Fruit fly (Drosophila melanogaster) whole organism, embryonic: ENCODE data around the gene CG5191.

Experiments used
- ATbp ChIP-seq: fragments of 200-800 bp; sonication (Bioruptor generic); optimal IDR thresholded peaks from 2 replicates; lab custom pipeline; 2017; ENCODE audit warnings: missing biosample characterization, mild to moderate bottlenecking, missing genetic modification characterization, missing genetic modification reagents
- Adf1 ChIP-seq: fragments of 200-800 bp; sonication (Bioruptor generic); IDR thresholded peaks from 2 replicates; pipeline ENCODE4 v1.3.6; 2022; ENCODE audit warnings: missing biosample characterization, missing genetic modification characterization
- Bdp1 ChIP-seq: fragments of 200-800 bp; sonication (Bioruptor generic); optimal IDR thresholded peaks from 3 replicates; lab custom pipeline; 2016; ENCODE audit warnings: missing biosample characterization, missing genetic modification characterization
- CG10209 ChIP-seq: fragments of 200-800 bp; sonication (Bioruptor generic); optimal IDR thresholded peaks from 3 replicates; lab custom pipeline; 2017; ENCODE audit warnings: missing biosample characterization, mild to moderate bottlenecking, missing genetic modification characterization, missing genetic modification reagents
- CG10431 ChIP-seq: fragments of 200-800 bp; sonication (Bioruptor generic); optimal IDR thresholded peaks from 3 replicates; lab custom pipeline; 2018; ENCODE audit warnings: missing biosample characterization, mild to moderate bottlenecking, missing genetic modification characterization
- CG15269 ChIP-seq: fragments of 200-800 bp; sonication (Bioruptor generic); optimal IDR thresholded peaks from 2 replicates; lab custom pipeline; 2018; ENCODE audit warnings: missing biosample characterization, mild to moderate bottlenecking, missing genetic modification characterization, moderate library complexity
- CG15514 ChIP-seq: fragments of 200-800 bp; sonication (Bioruptor generic); optimal IDR thresholded peaks from 3 replicates; lab custom pipeline; 2017; ENCODE audit warnings: missing biosample characterization, missing genetic modification characterization, mild to moderate bottlenecking, moderate library complexity, missing genetic modification reagents
- CG17612 ChIP-seq: fragments of 200-800 bp; sonication (Bioruptor generic); IDR thresholded peaks from 2 replicates; pipeline ENCODE4 v1.3.6; 2022; ENCODE audit warnings: missing biosample characterization, missing genetic modification characterization
- CG1792 ChIP-seq: fragments of 200-800 bp; sonication (Bioruptor generic); optimal IDR thresholded peaks from 2 replicates; lab custom pipeline; 2016; ENCODE audit warnings: missing biosample characterization, missing genetic modification characterization
- CG2202 ChIP-seq: fragments of 200-800 bp; sonication (Bioruptor generic); optimal IDR thresholded peaks from 2 replicates; lab custom pipeline; 2018; ENCODE audit warnings: missing biosample characterization, mild to moderate bottlenecking, missing genetic modification characterization
- CG30020 ChIP-seq: fragments of 200-800 bp; optimal IDR thresholded peaks from 2 replicates; lab custom pipeline; 2019; ENCODE audit warnings: missing biosample characterization, mild to moderate bottlenecking, missing genetic modification characterization, moderate library complexity
- CG3847 ChIP-seq: fragments of 200-800 bp; sonication (Bioruptor generic); IDR thresholded peaks from 2 replicates; pipeline ENCODE4 v1.3.6; 2022; ENCODE audit warnings: missing biosample characterization, missing genetic modification characterization
- CG6791 ChIP-seq: fragments of 200-800 bp; sonication (Bioruptor generic); IDR thresholded peaks from 3 replicates; pipeline ENCODE4 v1.3.6; 2022; ENCODE audit warnings: missing biosample characterization, missing genetic modification characterization; ENCODE audit not compliant: partially characterized antibody
- CG6854 ChIP-seq: fragments of 200-800 bp; sonication (Bioruptor generic); optimal IDR thresholded peaks from 3 replicates; lab custom pipeline; 2017; ENCODE audit warnings: missing biosample characterization, mild to moderate bottlenecking, missing genetic modification characterization
- CG7556 ChIP-seq: fragments of 200-800 bp; sonication (Bioruptor generic); optimal IDR thresholded peaks from 2 replicates; lab custom pipeline; 2017; ENCODE audit warnings: missing biosample characterization, mild to moderate bottlenecking, missing genetic modification characterization
- CG8281 ChIP-seq: fragments of 200-800 bp; sonication (Bioruptor generic); optimal IDR thresholded peaks from 2 replicates; lab custom pipeline; 2018; ENCODE audit warnings: missing biosample characterization, mild to moderate bottlenecking, missing genetic modification characterization, moderate library complexity
- CG9727 ChIP-seq: fragments of 200-800 bp; sonication (Bioruptor generic); optimal IDR thresholded peaks from 3 replicates; lab custom pipeline; 2017; ENCODE audit warnings: missing biosample characterization, mild to moderate bottlenecking, missing genetic modification characterization
- CG9817 ChIP-seq: fragments of 200-800 bp; sonication (Bioruptor generic); optimal IDR thresholded peaks from 2 replicates; lab custom pipeline; 2018; ENCODE audit warnings: missing biosample characterization, mild to moderate bottlenecking, missing genetic modification characterization, moderate library complexity
- CTCF ChIP-seq: fragments of 200-800 bp; sonication (Bioruptor generic); optimal IDR thresholded peaks from 2 replicates; lab custom pipeline; 2017; ENCODE audit warnings: missing biosample characterization, mild to moderate bottlenecking, missing genetic modification characterization, moderate library complexity
- D19B ChIP-seq: fragments of 200-800 bp; sonication (Bioruptor generic); optimal IDR thresholded peaks from 2 replicates; lab custom pipeline; 2017; ENCODE audit warnings: missing biosample characterization, mild to moderate bottlenecking, missing genetic modification characterization
- Fer3 ChIP-seq: fragments of 200-800 bp; sonication (Bioruptor generic); optimal IDR thresholded peaks from 2 replicates; lab custom pipeline; 2018; ENCODE audit warnings: missing biosample characterization, mild to moderate bottlenecking, missing genetic modification characterization, moderate library complexity
- HHEX ChIP-seq: fragments of 200-800 bp; sonication (Bioruptor generic); optimal IDR thresholded peaks from 3 replicates; lab custom pipeline; 2017; ENCODE audit warnings: missing biosample characterization, mild to moderate bottlenecking, missing genetic modification characterization, missing genetic modification reagents
- HLH54F ChIP-seq: fragments of 200-800 bp; sonication (Bioruptor generic); optimal IDR thresholded peaks from 3 replicates; lab custom pipeline; 2016; ENCODE audit warnings: missing biosample characterization, missing genetic modification characterization
- Hand ChIP-seq: fragments of 200-800 bp; sonication (Bioruptor generic); optimal IDR thresholded peaks from 2 replicates; lab custom pipeline; 2017; ENCODE audit warnings: mild to moderate bottlenecking, missing biosample characterization, missing genetic modification reagents, missing genetic modification characterization
- HmgD ChIP-seq: fragments of 200-800 bp; sonication (Bioruptor generic); optimal IDR thresholded peaks from 3 replicates; lab custom pipeline; 2016; ENCODE audit warnings: missing biosample characterization, missing genetic modification characterization
- Lim3 ChIP-seq: fragments of 200-800 bp; sonication (Bioruptor generic); IDR thresholded peaks from 2 replicates; pipeline ENCODE4 v1.3.6; 2022; ENCODE audit warnings: missing biosample characterization, missing genetic modification characterization
- MTF-1 ChIP-seq: fragments of 200-800 bp; sonication (Bioruptor generic); optimal IDR thresholded peaks from 2 replicates; lab custom pipeline; 2018; ENCODE audit warnings: missing biosample characterization, mild to moderate bottlenecking, missing genetic modification characterization, borderline replicate concordance
- Med ChIP-seq: fragments of 200-800 bp; sonication (Bioruptor generic); peaks from one replicate; lab custom pipeline; 2016; ENCODE audit warnings: missing biosample characterization, missing genetic modification characterization, mild to moderate bottlenecking, inconsistent platforms, moderate library complexity
- NC2β ChIP-seq: fragments of 200-800 bp; sonication (Bioruptor generic); optimal IDR thresholded peaks from 2 replicates; lab custom pipeline; 2016; ENCODE audit warnings: missing biosample characterization, missing genetic modification characterization
- Oli ChIP-seq: fragments of 200-800 bp; sonication (Bioruptor generic); optimal IDR thresholded peaks from 2 replicates; lab custom pipeline; 2018; ENCODE audit warnings: missing biosample characterization, mild to moderate bottlenecking, missing genetic modification characterization, moderate library complexity
- Poxn ChIP-seq: fragments of 200-800 bp; sonication (Bioruptor generic); IDR thresholded peaks from 2 replicates; pipeline ENCODE4 v1.3.6; 2022; ENCODE audit warnings: missing biosample characterization, missing genetic modification characterization
- Rfx ChIP-seq: fragments of 200-800 bp; sonication (Bioruptor generic); IDR thresholded peaks from 2 replicates; pipeline ENCODE4 v1.3.6; 2022; ENCODE audit warnings: missing biosample characterization, missing genetic modification characterization
- Sry-β ChIP-seq: fragments of 200-800 bp; sonication (Bioruptor generic); optimal IDR thresholded peaks from 2 replicates; lab custom pipeline; 2018; ENCODE audit warnings: missing biosample characterization, mild to moderate bottlenecking, missing genetic modification characterization, moderate library complexity
- ab ChIP-seq: fragments of 200-800 bp; sonication (Bioruptor generic); optimal IDR thresholded peaks from 2 replicates; lab custom pipeline; 2016; ENCODE audit warnings: missing biosample characterization, missing genetic modification characterization
- br ChIP-seq: fragments of >200 bp; optimal IDR thresholded peaks from 2 replicates; lab custom pipeline; 2017
- chinmo ChIP-seq: fragments of 200-800 bp; sonication (Bioruptor generic); IDR thresholded peaks from 4 replicates; pipeline ENCODE4 v1.3.6; 2022; ENCODE audit warnings: missing biosample characterization, missing genetic modification characterization; ENCODE audit not compliant: partially characterized antibody
- dmrt99B ChIP-seq: fragments of 200-800 bp; sonication (Bioruptor generic); optimal IDR thresholded peaks from 2 replicates; lab custom pipeline; 2018; ENCODE audit warnings: missing biosample characterization, mild to moderate bottlenecking, missing genetic modification characterization, moderate library complexity
- emc ChIP-seq: fragments of 200-800 bp; sonication (Bioruptor generic); optimal IDR thresholded peaks from 2 replicates; lab custom pipeline; 2016; ENCODE audit warnings: missing biosample characterization, missing genetic modification characterization
- eve ChIP-seq, 2 experiments: fragments of >200 bp; optimal IDR thresholded peaks; 2 replicates each; lab custom pipeline; 2017; ENCODE audit warnings: missing biosample characterization in 2 of 2, missing genetic modification characterization in 2 of 2
- fu2 ChIP-seq: fragments of 200-800 bp; sonication (Bioruptor generic); optimal IDR thresholded peaks from 2 replicates; lab custom pipeline; 2016; ENCODE audit warnings: missing biosample characterization, missing genetic modification characterization
- gcm ChIP-seq: fragments of 200-800 bp; sonication (Bioruptor generic); optimal IDR thresholded peaks from 2 replicates; lab custom pipeline; 2019; ENCODE audit warnings: missing biosample characterization, mild to moderate bottlenecking, missing genetic modification characterization, moderate library complexity
- ham ChIP-seq: fragments of 200-800 bp; sonication (Bioruptor generic); IDR thresholded peaks from 2 replicates; pipeline ENCODE4 v1.3.6; 2022; ENCODE audit warnings: missing biosample characterization, missing genetic modification characterization
- hth ChIP-seq: fragments of >200 bp; optimal IDR thresholded peaks from 2 replicates; lab custom pipeline; 2017; ENCODE audit warnings: inconsistent platforms
- jigr1 ChIP-seq: fragments of 200-800 bp; sonication (Bioruptor generic); IDR thresholded peaks from 3 replicates; pipeline ENCODE4 v1.3.6; 2022; ENCODE audit warnings: missing biosample characterization, missing genetic modification characterization
- kah ChIP-seq: fragments of 200-800 bp; sonication (Bioruptor generic); optimal IDR thresholded peaks from 2 replicates; lab custom pipeline; 2018; ENCODE audit warnings: missing biosample characterization, mild to moderate bottlenecking, missing genetic modification characterization
- mam ChIP-seq: fragments of 200-800 bp; sonication (Bioruptor generic); optimal IDR thresholded peaks from 3 replicates; lab custom pipeline; 2016; ENCODE audit warnings: missing biosample characterization, missing genetic modification characterization
- nau ChIP-seq: fragments of 200-800 bp; sonication (Bioruptor generic); optimal IDR thresholded peaks from 3 replicates; lab custom pipeline; 2017; ENCODE audit warnings: missing biosample characterization, mild to moderate bottlenecking, missing genetic modification characterization, missing genetic modification reagents
- sisA ChIP-seq: fragments of 200-800 bp; sonication (Bioruptor generic); IDR thresholded peaks from 2 replicates; pipeline ENCODE4 v1.3.6; 2022; ENCODE audit warnings: missing biosample characterization, missing genetic modification characterization
- so ChIP-seq: fragments of 200-800 bp; sonication (Bioruptor generic); IDR thresholded peaks from 3 replicates; pipeline ENCODE4 v1.3.6; 2022; ENCODE audit warnings: missing biosample characterization, missing genetic modification characterization
- sob ChIP-seq: fragments of 200-800 bp; sonication (Bioruptor generic); IDR thresholded peaks from 2 replicates; pipeline ENCODE4 v1.3.6; 2022; ENCODE audit warnings: missing biosample characterization, missing genetic modification characterization

CG5191 gene

DNA sequence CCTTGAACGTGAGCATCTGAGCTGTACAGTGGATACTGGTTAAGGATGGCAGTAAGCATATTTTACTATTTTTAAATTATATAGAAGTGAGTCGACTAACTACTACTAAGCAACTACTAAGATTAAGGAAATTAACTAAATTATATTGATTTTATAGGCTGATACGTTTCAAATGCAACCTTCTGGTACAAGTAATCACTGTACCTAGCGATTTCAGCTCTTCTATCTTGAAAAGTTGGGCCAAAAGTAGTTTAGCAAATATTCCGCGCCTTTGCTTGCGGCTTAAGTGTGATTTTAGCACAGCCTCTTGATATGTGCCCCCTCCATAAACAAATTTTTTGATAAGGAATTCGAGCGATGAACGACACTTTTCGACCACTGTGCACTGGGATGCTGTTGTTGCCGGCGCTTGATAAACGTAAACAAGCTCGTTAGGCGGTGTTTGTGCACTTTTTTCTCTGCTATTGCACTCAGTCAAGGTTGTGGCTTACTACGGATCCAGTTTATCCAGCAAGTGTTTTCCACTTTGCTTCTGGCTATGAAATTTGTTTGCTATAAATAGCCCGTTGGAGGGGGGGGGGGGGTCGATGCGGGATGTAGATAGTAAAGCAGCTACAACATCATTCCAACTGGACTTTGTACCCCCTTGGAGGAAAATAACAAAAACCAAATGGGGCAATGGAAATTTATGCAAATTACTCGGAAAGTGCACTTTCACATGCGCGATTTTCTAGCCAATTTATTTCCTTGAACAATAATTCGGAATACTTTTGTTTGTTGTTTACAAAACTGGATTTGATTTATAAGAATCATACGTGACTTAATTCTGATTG lies 4.2 kb upstream of the CG5191 start (continued):
- TF ChIP-seq Lim3 (GFP tag; lab: Robert Waterston, UW) (no peak), ab (GFP tag; lab: Kevin White, UChicago) (peak; percentile 35), fu2 (GFP tag; lab: Kevin White, UChicago) (peak; percentile 7), CG6854 (no peak), MTF-1 (no peak), CG10209 (GFP tag; lab: Kevin White, UChicago) (peak; percentile 65), NC2β (peak; percentile 1), HmgD (GFP tag; lab: Kevin White, UChicago) (no peak), CG6791 (GFP tag; lab: Robert Waterston, UW) (no peak), Oli (peak; percentile 78), Sry-β (GFP tag; lab: Kevin White, UChicago) (no peak), Bdp1 (GFP tag; lab: Kevin White, UChicago) (peak; percentile 29), CG3847 (peak; percentile 63), Med (GFP tag; lab: Kevin White, UChicago) (peak; percentile 88), Hand (GFP tag; lab: Kevin White, UChicago) (no peak), br (no peak), CG15514 (GFP tag; lab: Kevin White, UChicago) (peak; percentile 62), CG7556 (GFP tag; lab: Kevin White, UChicago) (peak; percentile 73), Fer3 (tag; lab: Kevin White, UChicago) (peak; percentile 82), sob (GFP tag; lab: Robert Waterston, UW) (peak; percentile 84), sisA (peak; percentile 74), mam (GFP tag; lab: Kevin White, UChicago) (peak; percentile 65), eve (GFP tag; optimal IDR thresholded peaks at IDR 0.05; lab: Kevin White, UChicago) (no peak), CG9817 (peak; percentile 35), CG9727 (peak; percentile 67), ATbp (peak; percentile 16), Adf1 (no peak; the same call in 1 of the 2 replicates), D19B (GFP tag; lab: Kevin White, UChicago) (peak; percentile 52), emc (no peak), chinmo (GFP tag; lab: Robert Waterston, UW) (no peak; the same call in 3 of the 4 replicates), kah (no peak), CG10431 (peak; percentile 68), so (GFP tag; lab: Robert Waterston, UW) (peak; percentile 86), Rfx (GFP tag; lab: Robert Waterston, UW) (peak; percentile 93), gcm (GFP tag; lab: Kevin White, UChicago) (no peak), hth (lab: Kevin White, UChicago) (no peak), CG8281 (tag; lab: Kevin White, UChicago) (no peak), CG30020 (tag; lab: Kevin White, UChicago) (no peak), dmrt99B (tag; lab: Kevin White, UChicago) (peak; percentile 68), Poxn (GFP tag; lab: Robert Waterston, UW) (0 out of 2 replicates have a peak, but pooled peaks have one; percentile 29), jigr1 (GFP tag; lab: Robert Waterston, UW) (0 out of 3 replicates have a peak, but pooled peaks have one; percentile 38), CG2202 (tag; lab: Kevin White, UChicago) (no peak), CG17612 (GFP tag; lab: Robert Waterston, UW) (peak; percentile 46; the same call in 1 of the 2 replicates), CTCF (GFP tag; lab: Kevin White, UChicago) (no peak), CG1792 (peak; percentile 4), CG15269 (tag; lab: Kevin White, UChicago) (peak; percentile 76), HLH54F (GFP tag; lab: Kevin White, UChicago) (peak; percentile 36), ham (GFP tag; lab: Robert Waterston, UW) (0 out of 2 replicates have a peak, but pooled peaks have one; percentile 24), HHEX (GFP tag; lab: Kevin White, UChicago) (no peak), nau (GFP tag; lab: Kevin White, UChicago) (no peak)
